Fruit fly (Drosophila melanogaster) whole organism, wandering third instar larva: ENCODE measurements around the gene CG43694.

Experiments
- Abd-B ChIP-seq: fragments of >200 bp; optimal IDR thresholded peaks from 2 replicates; lab custom pipeline; 2017; ENCODE audit warnings: missing biosample characterization, missing genetic modification characterization
- CG9705 ChIP-seq: fragments of 200-800 bp; sonication (Bioruptor generic); optimal IDR thresholded peaks from 2 replicates; lab custom pipeline; 2018; ENCODE audit warnings: missing biosample characterization, mild to moderate bottlenecking, missing genetic modification characterization
- Dif ChIP-seq: fragments of 200-275, 200-300 bp; sonication (Bioruptor generic); optimal IDR thresholded peaks from 2 replicates; lab custom pipeline; 2018; ENCODE audit warnings: missing biosample characterization, missing genetic modification characterization; ENCODE audit not compliant: partially characterized antibody
- GATAd ChIP-seq: sonication (Bioruptor generic); optimal IDR thresholded peaks from 2 replicates; lab custom pipeline; 2016; ENCODE audit warnings: missing biosample characterization, missing genetic modification characterization
- HLH106 ChIP-seq: fragments of 200-800 bp; optimal IDR thresholded peaks from 3 replicates; lab custom pipeline; 2019; ENCODE audit warnings: missing biosample characterization, mild to moderate bottlenecking, missing genetic modification characterization, moderate library complexity
- Hnf4 ChIP-seq: fragments of 200-800 bp; sonication (Bioruptor generic); optimal IDR thresholded peaks from 2 replicates; lab custom pipeline; 2016; ENCODE audit warnings: missing biosample characterization, mild to moderate bottlenecking, missing genetic modification characterization
- Hr78 ChIP-seq: fragments of >200 bp; optimal IDR thresholded peaks from 2 replicates; lab custom pipeline; 2017; ENCODE audit warnings: missing biosample characterization, missing genetic modification characterization
- Hr83 ChIP-seq: fragments of 200-300 bp; sonication (Bioruptor generic); optimal IDR thresholded peaks from 2 replicates; lab custom pipeline; 2016; ENCODE audit warnings: missing biosample characterization, mild to moderate bottlenecking, missing genetic modification characterization, moderate library complexity; ENCODE audit not compliant: poor library complexity, severe bottlenecking
- Mio ChIP-seq: sonication (Bioruptor generic); optimal IDR thresholded peaks from 2 replicates; lab custom pipeline; 2016; ENCODE audit warnings: missing biosample characterization, missing genetic modification characterization
- Myc ChIP-seq: fragments of >200 bp; optimal IDR thresholded peaks from 2 replicates; lab custom pipeline; 2017
- N ChIP-seq: fragments of >200 bp; optimal IDR thresholded peaks from 2 replicates; lab custom pipeline; 2018; ENCODE audit warnings: missing biosample characterization, missing external identifiers, missing genetic modification characterization
- OdsH ChIP-seq: fragments of 200-800 bp; sonication (Bioruptor generic); optimal IDR thresholded peaks from 2 replicates; lab custom pipeline; 2016; ENCODE audit warnings: missing biosample characterization, mild to moderate bottlenecking, missing genetic modification characterization
- Rel ChIP-seq, 2 experiments: fragments of 200-800 bp; sonication (Bioruptor generic) in 1 of 2; optimal IDR thresholded peaks; 2 replicates in 1 of 2; 3 replicates in 1 of 2; lab custom pipeline; 2016 to 2019; ENCODE audit warnings: mild to moderate bottlenecking in 2 of 2, missing biosample characterization in 2 of 2, missing genetic modification characterization in 2 of 2, moderate library complexity in 1 of 2
- Sp1 ChIP-seq: fragments of 200-800 bp; sonication (Bioruptor generic); optimal IDR thresholded peaks from 3 replicates; lab custom pipeline; 2019; ENCODE audit warnings: missing biosample characterization, mild to moderate bottlenecking, missing genetic modification characterization, moderate library complexity
- Vsx2 ChIP-seq: fragments of 200-300, 225-300 bp; sonication (Bioruptor generic); optimal IDR thresholded peaks from 2 replicates; lab custom pipeline; 2018; ENCODE audit warnings: missing biosample characterization, missing genetic modification characterization; ENCODE audit not compliant: partially characterized antibody
- brk ChIP-seq: fragments of 200-800 bp; sonication (Bioruptor generic); optimal IDR thresholded peaks from 2 replicates; lab custom pipeline; 2016; ENCODE audit warnings: missing biosample characterization, mild to moderate bottlenecking, missing genetic modification characterization
- dl ChIP-seq, 2 experiments: fragments of 175-275, 200-275 bp in 1 of 2; fragments of 200-275 bp in 1 of 2; sonication (Bioruptor generic); optimal IDR thresholded peaks; lab custom pipeline; 2018; ENCODE audit warnings: mild to moderate bottlenecking in 2 of 2, missing biosample characterization in 2 of 2, missing genetic modification characterization in 2 of 2, moderate library complexity in 2 of 2; ENCODE audit not compliant: partially characterized antibody in 2 of 2, insufficient read depth in 1 of 2
- dmrt93B ChIP-seq: fragments of 200-800 bp; sonication (Bioruptor generic); optimal IDR thresholded peaks from 2 replicates; lab custom pipeline; 2018; ENCODE audit warnings: missing biosample characterization, mild to moderate bottlenecking, missing genetic modification characterization
- dsf ChIP-seq: sonication (Bioruptor generic); optimal IDR thresholded peaks from 2 replicates; lab custom pipeline; 2016; ENCODE audit warnings: missing biosample characterization, missing genetic modification characterization, borderline replicate concordance
- ey ChIP-seq: fragments of 200-800 bp; sonication (Bioruptor generic); optimal IDR thresholded peaks from 2 replicates; lab custom pipeline; 2016; ENCODE audit warnings: missing biosample characterization, missing genetic modification characterization
- foxo ChIP-seq, 2 experiments: fragments of 200-800 bp; sonication (Bioruptor generic); optimal IDR thresholded peaks; 2 replicates in 1 of 2; 3 replicates in 1 of 2; lab custom pipeline; 2016 to 2017; ENCODE audit warnings: missing biosample characterization in 2 of 2, missing genetic modification characterization in 2 of 2
- fru ChIP-seq: fragments of 200-800 bp; sonication (Bioruptor generic); optimal IDR thresholded peaks from 3 replicates; lab custom pipeline; 2016; ENCODE audit warnings: missing biosample characterization, mild to moderate bottlenecking, missing genetic modification characterization
- h ChIP-seq: fragments of 200-800 bp; sonication (Bioruptor generic); optimal IDR thresholded peaks from 3 replicates; lab custom pipeline; 2016; ENCODE audit warnings: missing biosample characterization, mild to moderate bottlenecking, missing genetic modification characterization
- jim ChIP-seq: fragments of 175-275, 200-325 bp; sonication (Bioruptor generic); optimal IDR thresholded peaks from 2 replicates; lab custom pipeline; 2016; ENCODE audit warnings: missing biosample characterization, mild to moderate bottlenecking, missing genetic modification characterization
- lola ChIP-seq: fragments of >200 bp; optimal IDR thresholded peaks from 2 replicates; lab custom pipeline; 2017; ENCODE audit warnings: missing biosample characterization, missing genetic modification characterization
- pan ChIP-seq: fragments of >200 bp; optimal IDR thresholded peaks from 2 replicates; lab custom pipeline; 2017
- psq ChIP-seq: fragments of 200-800 bp; sonication (Bioruptor generic); optimal IDR thresholded peaks from 3 replicates; lab custom pipeline; 2017; ENCODE audit warnings: missing biosample characterization, mild to moderate bottlenecking, missing genetic modification characterization, moderate library complexity
- rgr ChIP-seq: fragments of 200-800 bp; sonication (Bioruptor generic); optimal IDR thresholded peaks from 3 replicates; lab custom pipeline; 2016; ENCODE audit warnings: missing biosample characterization, mild to moderate bottlenecking, missing genetic modification characterization
- sage ChIP-seq: fragments of 200-800 bp; sonication (Bioruptor generic); optimal IDR thresholded peaks from 2 replicates; lab custom pipeline; 2016; ENCODE audit warnings: missing biosample characterization, mild to moderate bottlenecking, missing genetic modification characterization
- tai ChIP-seq: sonication (Bioruptor generic); optimal IDR thresholded peaks from 2 replicates; lab custom pipeline; 2016; ENCODE audit warnings: missing biosample characterization, missing genetic modification characterization
- usp ChIP-seq: fragments of >200 bp; optimal IDR thresholded peaks from 2 replicates; lab custom pipeline; 2017; ENCODE audit warnings: missing biosample characterization, missing genetic modification characterization
- woc ChIP-seq: sonication (Bioruptor generic); optimal IDR thresholded peaks from 2 replicates; lab custom pipeline; 2016; ENCODE audit warnings: missing biosample characterization, mild to moderate bottlenecking, missing genetic modification characterization

The CG43694 gene

dm6 chr3R:23402508-23402907 lies 23.3 kb downstream of the CG43694 start, which contains the start of gene Ir94d:
Gene Ir94d (plus strand): TSS chr3R:23402808.
- TF ChIP-seq GATAd (GFP tag; lab: Kevin White, UChicago) (no peak), usp (GFP tag; lab: Kevin White, UChicago) (no peak), brk (GFP tag; lab: Kevin White, UChicago) (no peak), tai (GFP tag; lab: Kevin White, UChicago) (no peak), Mio (GFP tag; lab: Kevin White, UChicago) (no peak), Dif (GFP tag; lab: Kevin White, UChicago) (no peak), CG9705 (no peak), jim (GFP tag; lab: Kevin White, UChicago) (no peak), woc (GFP tag; lab: Kevin White, UChicago) (no peak)

- TF ChIP-seq Vsx2 (GFP tag; lab: Kevin White, UChicago) (no peak), Abd-B (no peak), psq (GFP tag; lab: Kevin White, UChicago) (no peak), dsf (GFP tag; lab: Kevin White, UChicago) (no peak), lola (GFP tag; lab: Kevin White, UChicago) (no peak)
Observed at dm6 chr3R:23401519-23401918, 24.3 kb downstream of the CG43694 start.

- TF ChIP-seq tai (GFP tag; lab: Kevin White, UChicago) (no peak), N (GFP tag; lab: Kevin White, UChicago) (no peak), brk (GFP tag; lab: Kevin White, UChicago) (no peak), ey (no peak), Hr83 (no peak), OdsH (GFP tag; lab: Kevin White, UChicago) (no peak), Vsx2 (GFP tag; lab: Kevin White, UChicago) (no peak), pan (lab: Kevin White, UChicago) (no peak), Myc (no peak), rgr (GFP tag; lab: Kevin White, UChicago) (no peak), Dif (GFP tag; lab: Kevin White, UChicago) (no peak), h (GFP tag; lab: Kevin White, UChicago) (no peak), jim (GFP tag; lab: Kevin White, UChicago) (no peak), HLH106 (no peak), foxo (GFP tag; optimal IDR thresholded peaks at IDR 0.05; lab: Kevin White, UChicago) (no peak), Hnf4 (no peak), CG9705 (no peak)
- TF ChIP-seq, all 38 proteins: peak for 0
Observed at dm6 chr3R:23399679-23400078, 26.1 kb downstream of the CG43694 start.

- no peak for TF ChIP-seq Myc
- no peak for TF ChIP-seq ey
- no peak for TF ChIP-seq Hr83
- no peak for TF ChIP-seq foxo (GFP tag; optimal IDR thresholded peaks at IDR 0.05; lab: Kevin White, UChicago)
- TF ChIP-seq Vsx2 (GFP tag; lab: Kevin White, UChicago): no peak
- TF ChIP-seq Abd-B: no peak
- no peak for TF ChIP-seq HLH106
- TF ChIP-seq rgr (GFP tag; lab: Kevin White, UChicago): no peak
- no peak for TF ChIP-seq OdsH (GFP tag; lab: Kevin White, UChicago)
- no peak for TF ChIP-seq Sp1 (GFP tag; lab: Kevin White, UChicago)
- TF ChIP-seq sage (GFP tag; lab: Kevin White, UChicago): no peak
- no peak for TF ChIP-seq dmrt93B (GFP tag; lab: Kevin White, UChicago)
- no peak for TF ChIP-seq Hnf4
Observed at dm6 chr3R:23398979-23399378, 26.9 kb downstream of the CG43694 start.

dm6 chr3R:23396548-23397294 lies 29.1 kb downstream of the CG43694 start:
- TF ChIP-seq lola (GFP tag; lab: Kevin White, UChicago): no peak
- TF ChIP-seq woc (GFP tag; lab: Kevin White, UChicago): no peak
- no peak for TF ChIP-seq GATAd (GFP tag; lab: Kevin White, UChicago)
- no peak for TF ChIP-seq Rel (GFP tag; optimal IDR thresholded peaks at IDR 0.05; lab: Kevin White, UChicago)
- TF ChIP-seq Rel (tag; optimal IDR thresholded peaks at IDR 0.05; lab: Kevin White, UChicago): no peak
- TF ChIP-seq h (GFP tag; lab: Kevin White, UChicago): no peak
- no peak for TF ChIP-seq dmrt93B (GFP tag; lab: Kevin White, UChicago)
- no peak for TF ChIP-seq HLH106
- TF ChIP-seq Dif (GFP tag; lab: Kevin White, UChicago): no peak
- no peak for TF ChIP-seq psq (GFP tag; lab: Kevin White, UChicago)
- TF ChIP-seq dl (GFP tag; optimal IDR thresholded peaks at IDR 0.05; lab: Kevin White, UChicago; ENCODE audit: insufficient read depth in 1 of 2, partially characterized antibody in 2 of 2): no peak
- TF ChIP-seq usp (GFP tag; lab: Kevin White, UChicago): no peak
- TF ChIP-seq fru (GFP tag; lab: Kevin White, UChicago): no peak
- TF ChIP-seq brk (GFP tag; lab: Kevin White, UChicago): no peak
- no peak for TF ChIP-seq Myc
- TF ChIP-seq tai (GFP tag; lab: Kevin White, UChicago): no peak
- TF ChIP-seq Hnf4: no peak
- TF ChIP-seq Hr78 (GFP tag; lab: Kevin White, UChicago): no peak
- TF ChIP-seq Vsx2 (GFP tag; lab: Kevin White, UChicago): no peak
- no peak for TF ChIP-seq dsf (GFP tag; lab: Kevin White, UChicago)
